Worm (Caenorhabditis elegans) whole organism, L3 larva: ENCODE results near the gene clec-133.

Experiments used
- elt-2 ChIP-seq: sonication (generic microtip); optimal IDR thresholded peaks from 2 replicates; lab custom pipeline; 2016; ENCODE audit warnings: missing genetic modification reagents, mild to moderate bottlenecking, missing genetic modification characterization, missing compliant biosample characterization
- hmg-11 ChIP-seq: sonication (generic microtip); optimal IDR thresholded peaks from 2 replicates; lab custom pipeline; 2016; ENCODE audit warnings: missing genetic modification characterization, missing compliant biosample characterization

- TF ChIP-seq hmg-11 (tag; lab: Kevin White, UChicago) (no peak), elt-2 (no peak)
Observed at ce11 chrII:3578121-3578520, at the start of gene clec-133.
